Fruit fly (Drosophila melanogaster): ENCODE measurements around the gene amd.

- no peak for TF ChIP-seq usp (GFP tag; optimal IDR thresholded peaks at IDR 0.05)
- TF ChIP-seq Myc (optimal IDR thresholded peaks at IDR 0.05) = peak; percentile 98
- TF ChIP-seq Vsx2 (GFP tag; optimal IDR thresholded peaks at IDR 0.05; ENCODE audit: partially characterized antibody) = no peak
These were observed 16.9 kb downstream of the amd start for dm6 chr2L:19126888-19127287.
